Worm (Caenorhabditis elegans) whole organism, young adult: ENCODE measurements around the gene stip-1.

ENCODE experiments used
- B0035.1 ChIP-seq: sonication (generic microtip); optimal IDR thresholded peaks from 2 replicates; lab custom pipeline; 2016; ENCODE audit warnings: missing genetic modification characterization, mild to moderate bottlenecking, missing compliant biosample characterization, missing genotype, missing genetic modification reagents
- B0336.3 ChIP-seq: fragments of 200-800 bp; sonication (Bioruptor generic); IDR thresholded peaks from 2 replicates; pipeline ENCODE4 v1.3.6; 2022; ENCODE audit warnings: missing genetic modification characterization, missing compliant biosample characterization
- D2030.7 ChIP-seq: fragments of 200-800 bp; sonication (Bioruptor generic); IDR thresholded peaks from 2 replicates; pipeline ENCODE4 v1.3.6; 2022; ENCODE audit warnings: missing genetic modification reagents, missing genetic modification characterization, missing compliant biosample characterization
- F37B4.10 ChIP-seq: fragments of 200-800 bp; sonication (Bioruptor generic); IDR thresholded peaks from 2 replicates; pipeline ENCODE4 v1.3.6; 2022; ENCODE audit warnings: missing genetic modification characterization, missing compliant biosample characterization
- F57C9.4 ChIP-seq: sonication (generic microtip); optimal IDR thresholded peaks from 2 replicates; lab custom pipeline; 2017; ENCODE audit warnings: mild to moderate bottlenecking, missing genetic modification characterization, missing compliant biosample characterization
- K11D2.4 ChIP-seq: fragments of 200-800 bp; sonication (Bioruptor generic); IDR thresholded peaks from 2 replicates; pipeline ENCODE4 v1.3.6; 2022; ENCODE audit warnings: missing genetic modification reagents, missing genetic modification characterization, missing compliant biosample characterization
- K12H6.12 ChIP-seq: fragments of 200-800 bp; sonication (Bioruptor generic); optimal IDR thresholded peaks from 2 replicates; lab custom pipeline; 2018; ENCODE audit warnings: mild to moderate bottlenecking, missing genetic modification characterization, missing compliant biosample characterization
- T26A5.8 ChIP-seq: sonication (generic microtip); optimal IDR thresholded peaks from 2 replicates; lab custom pipeline; 2016; ENCODE audit warnings: missing genetic modification characterization, missing compliant biosample characterization
- Y67H2A.10 ChIP-seq: fragments of 200-800 bp; sonication (Bioruptor generic); conservative IDR thresholded peaks from 2 replicates; pipeline ENCODE4 v1.3.6; 2022; ENCODE audit warnings: missing genetic modification reagents, missing genetic modification characterization, missing compliant biosample characterization
- akir-1 ChIP-seq: fragments of 200-800 bp; sonication (Bioruptor generic); optimal IDR thresholded peaks from 2 replicates; lab custom pipeline; 2018; ENCODE audit warnings: mild to moderate bottlenecking, missing genetic modification characterization, moderate library complexity, missing compliant biosample characterization
- aptf-3 ChIP-seq: fragments of 200-800 bp; sonication (Bioruptor generic); IDR thresholded peaks from 2 replicates; pipeline ENCODE4 v1.3.6; 2022; ENCODE audit warnings: missing genetic modification characterization, missing compliant biosample characterization
- atf-7 ChIP-seq: sonication (generic microtip); optimal IDR thresholded peaks from 2 replicates; lab custom pipeline; 2017; ENCODE audit warnings: mild to moderate bottlenecking, missing genetic modification characterization, missing compliant biosample characterization
- attf-5 ChIP-seq: fragments of 200-800 bp; sonication (Bioruptor generic); optimal IDR thresholded peaks from 2 replicates; lab custom pipeline; 2018; ENCODE audit warnings: mild to moderate bottlenecking, missing genetic modification characterization, missing compliant biosample characterization
- cebp-2 ChIP-seq: fragments of 200-800 bp; sonication (Bioruptor generic); IDR thresholded peaks from 2 replicates; pipeline ENCODE4 v1.3.6; 2022; ENCODE audit warnings: missing genetic modification characterization, missing compliant biosample characterization
- ceh-27 ChIP-seq: fragments of 200-800 bp; sonication (Bioruptor generic); optimal IDR thresholded peaks from 2 replicates; lab custom pipeline; 2018; ENCODE audit warnings: mild to moderate bottlenecking, missing genetic modification characterization, moderate library complexity, missing compliant biosample characterization
- dpl-1 ChIP-seq: fragments of 150-350 bp; optimal IDR thresholded peaks from 2 replicates; lab custom pipeline; 2014; ENCODE audit warnings: missing biosample characterization, missing genetic modification reagents, missing genetic modification characterization
- egl-44 ChIP-seq: fragments of 200-800 bp; sonication (Bioruptor generic); IDR thresholded peaks from 2 replicates; pipeline ENCODE4 v1.3.6; 2022; ENCODE audit warnings: missing genetic modification reagents, missing genetic modification characterization, missing compliant biosample characterization
- hsf-1 ChIP-seq: fragments of 200-800 bp; sonication (Bioruptor generic); IDR thresholded peaks from 2 replicates; pipeline ENCODE4 v1.3.6; 2022; ENCODE audit warnings: missing genetic modification reagents, missing genetic modification characterization, missing compliant biosample characterization
- let-607 ChIP-seq, 2 experiments: fragments of 200-800 bp in 1 of 2; sonication (Bioruptor generic) in 1 of 2; sonication (generic microtip) in 1 of 2; optimal IDR thresholded peaks; 2 replicates each; lab custom pipeline; 2016 to 2018; ENCODE audit warnings: mild to moderate bottlenecking in 2 of 2, missing compliant biosample characterization in 2 of 2, missing genetic modification characterization in 2 of 2, moderate library complexity in 2 of 2, missing genotype in 1 of 2
- lin-40 ChIP-seq: sonication (generic microtip); optimal IDR thresholded peaks from 2 replicates; lab custom pipeline; 2016; ENCODE audit warnings: missing genetic modification characterization, mild to moderate bottlenecking, missing compliant biosample characterization, missing genotype, missing genetic modification reagents
- lin-54 ChIP-seq: fragments of 200-800 bp; sonication (Bioruptor generic); optimal IDR thresholded peaks from 2 replicates; lab custom pipeline; 2018; ENCODE audit warnings: mild to moderate bottlenecking, missing genetic modification characterization, missing compliant biosample characterization
- lsl-1 ChIP-seq: fragments of 200-800 bp; sonication (Bioruptor generic); optimal IDR thresholded peaks from 2 replicates; lab custom pipeline; 2018; ENCODE audit warnings: mild to moderate bottlenecking, missing genetic modification characterization, moderate library complexity, missing compliant biosample characterization
- mel-28 ChIP-seq: sonication (generic microtip); optimal IDR thresholded peaks from 2 replicates; lab custom pipeline; 2016; ENCODE audit warnings: borderline replicate concordance, mild to moderate bottlenecking, missing genetic modification characterization, missing compliant biosample characterization
- mxl-1 ChIP-seq: sonication (generic microtip); optimal IDR thresholded peaks from 2 replicates; lab custom pipeline; 2016; ENCODE audit warnings: missing genetic modification characterization, missing compliant biosample characterization
- nfya-1 ChIP-seq: sonication (generic microtip); optimal IDR thresholded peaks from 2 replicates; lab custom pipeline; 2017; ENCODE audit warnings: antibody characterized with exemption, missing compliant biosample characterization, missing genetic modification characterization, borderline replicate concordance; ENCODE audit not compliant: insufficient read depth
- nfya-2 ChIP-seq: fragments of 200-800 bp; sonication (Bioruptor generic); IDR thresholded peaks from 2 replicates; pipeline ENCODE4 v1.3.6; 2022; ENCODE audit warnings: missing genetic modification reagents, missing genetic modification characterization, missing compliant biosample characterization
- nfyb-1 ChIP-seq: fragments of 200-800 bp; sonication (Bioruptor generic); IDR thresholded peaks from 2 replicates; pipeline ENCODE4 v1.3.6; 2022; ENCODE audit warnings: missing genetic modification reagents, missing genetic modification characterization, missing compliant biosample characterization
- nhr-80 ChIP-seq: sonication (generic microtip); optimal IDR thresholded peaks from 2 replicates; lab custom pipeline; 2016; ENCODE audit warnings: missing genetic modification characterization, missing compliant biosample characterization
- pbrm-1 ChIP-seq: fragments of 200-800 bp; sonication (Bioruptor generic); IDR thresholded peaks from 2 replicates; pipeline ENCODE4 v1.3.6; 2022; ENCODE audit warnings: missing genetic modification reagents, missing genetic modification characterization, missing compliant biosample characterization
- rcor-1 ChIP-seq: fragments of 200-800 bp; sonication (Bioruptor generic); IDR thresholded peaks from 2 replicates; pipeline ENCODE4 v1.3.6; 2022; ENCODE audit warnings: missing genetic modification reagents, missing genetic modification characterization, missing compliant biosample characterization
- snpc-1.1 ChIP-seq: sonication (generic microtip); optimal IDR thresholded peaks from 2 replicates; lab custom pipeline; 2017; ENCODE audit warnings: missing genetic modification characterization, mild to moderate bottlenecking, missing compliant biosample characterization, antibody characterized with exemption, moderate library complexity, missing genotype, missing genetic modification reagents; ENCODE audit not compliant: insufficient read depth
- snpc-3.4 ChIP-seq: sonication (generic microtip); optimal IDR thresholded peaks from 2 replicates; lab custom pipeline; 2017; ENCODE audit warnings: missing genetic modification characterization, mild to moderate bottlenecking, missing compliant biosample characterization, antibody characterized with exemption, moderate library complexity, missing genotype, missing genetic modification reagents
- zim-3 ChIP-seq: sonication (generic microtip); optimal IDR thresholded peaks from 2 replicates; lab custom pipeline; 2017; ENCODE audit warnings: mild to moderate bottlenecking, missing genetic modification characterization, moderate library complexity, missing compliant biosample characterization
- ztf-22 ChIP-seq: fragments of 200-800 bp; sonication (Bioruptor generic); optimal IDR thresholded peaks from 2 replicates; lab custom pipeline; 2018; ENCODE audit warnings: mild to moderate bottlenecking, missing genetic modification characterization, moderate library complexity, missing compliant biosample characterization
- ztf-3 ChIP-seq: fragments of 200-800 bp; sonication (Bioruptor generic); optimal IDR thresholded peaks from 2 replicates; lab custom pipeline; 2018; ENCODE audit warnings: mild to moderate bottlenecking, missing genetic modification characterization, missing compliant biosample characterization

stip-1 gene

ce11 chrII:10300954-10301353, 48.9 kb downstream of the stip-1 start, which contains the start of gene mdt-22 (continued):
- TF ChIP-seq F37B4.10 (GFP tag; lab: Robert Waterston, UW) (no peak), mel-28 (tag; lab: Kevin White, UChicago) (no peak), lsl-1 (GFP tag; lab: Kevin White, UChicago) (peak; percentile 64), T26A5.8 (peak; percentile 14), let-607 (tag; optimal IDR thresholded peaks at IDR 0.05; lab: Kevin White, UChicago) (peak in 1 of 2 experiments; percentile 49), snpc-1.1 (no peak), lin-54 (GFP tag; lab: Kevin White, UChicago) (peak; percentile 96), dpl-1 (GFP tag; lab: Kevin White, UChicago) (peak; percentile 89), rcor-1 (peak; percentile 71), nfyb-1 (GFP tag; lab: Robert Waterston, UW) (peak; percentile 86), snpc-3.4 (peak; percentile 23), nfya-2 (GFP tag; lab: Robert Waterston, UW) (no peak), aptf-3 (GFP tag; lab: Robert Waterston, UW) (no peak), B0035.1 (no peak), cebp-2 (no peak), ztf-22 (GFP tag; lab: Kevin White, UChicago) (no peak), F57C9.4 (tag; lab: Kevin White, UChicago) (no peak), lin-40 (peak; percentile 65), nfya-1 (tag; lab: Kevin White, UChicago) (no peak), B0336.3 (GFP tag; lab: Robert Waterston, UW) (peak; percentile 64), ceh-27 (GFP tag; lab: Kevin White, UChicago) (peak; percentile 64), pbrm-1 (peak; percentile 66), egl-44 (GFP tag; lab: Robert Waterston, UW) (no peak), ztf-3 (GFP tag; lab: Kevin White, UChicago) (no peak), K12H6.12 (tag; lab: Kevin White, UChicago) (peak; percentile 50), nhr-80 (peak; percentile 26), zim-3 (tag; lab: Kevin White, UChicago) (no peak), D2030.7 (GFP tag; lab: Robert Waterston, UW) (peak; percentile 58; the same call in 1 of the 2 replicates)

- TF ChIP-seq akir-1 (GFP tag; lab: Kevin White, UChicago): no peak
- 0 out of 2 replicates have a peak, but pooled peaks have one; percentile 17 for TF ChIP-seq hsf-1
- no peak for TF ChIP-seq Y67H2A.10 (GFP tag; lab: Robert Waterston, UW)
- no peak for TF ChIP-seq mxl-1 (tag; lab: Kevin White, UChicago)
- TF ChIP-seq attf-5 (GFP tag; lab: Kevin White, UChicago): no peak
- no peak for TF ChIP-seq atf-7 (tag; lab: Kevin White, UChicago)
- TF ChIP-seq K11D2.4 (GFP tag; lab: Robert Waterston, UW): 0 out of 2 replicates have a peak, but pooled peaks have one; percentile 25
Observed at ce11 chrII:10300082-10300749, 49.6 kb downstream of the stip-1 start, which contains the start of gene nep-26. nep-26 (minus strand) TSS chrII:10300132.
